Worm (Caenorhabditis elegans): Measurements from ENCODE around the gene mlt-11.

- TF ChIP-seq nhr-10 (tag; optimal IDR thresholded peaks at IDR 0.05) (no peak), snpc-4 (tag; optimal IDR thresholded peaks at IDR 0.05) (no peak)
Observed at ce11 chrV:20666905-20667304, at the start of gene mlt-11.

All from whole organism, L2 larva.